Fruit fly (Drosophila melanogaster) whole organism, prepupa: ENCODE results near the gene Cdc23.

ENCODE experiments used
- CG10631 ChIP-seq: fragments of 200-800 bp; sonication (Bioruptor generic); optimal IDR thresholded peaks from 2 replicates; lab custom pipeline; 2016; ENCODE audit warnings: missing biosample characterization, missing genetic modification characterization
- CG11294 ChIP-seq: fragments of 200-800 bp; sonication (Bioruptor generic); IDR thresholded peaks from 2 replicates; pipeline ENCODE4 v1.3.6; 2022; ENCODE audit warnings: missing biosample characterization, missing genetic modification characterization
- CG1621 ChIP-seq: fragments of 200-800 bp; sonication (Bioruptor generic); optimal IDR thresholded peaks from 3 replicates; lab custom pipeline; 2018; ENCODE audit warnings: missing biosample characterization, mild to moderate bottlenecking, missing genetic modification characterization
- CG16779 ChIP-seq: fragments of 200-800 bp; sonication (Bioruptor generic); optimal IDR thresholded peaks from 3 replicates; lab custom pipeline; 2017; ENCODE audit warnings: missing biosample characterization, mild to moderate bottlenecking, missing genetic modification characterization
- CG31627 ChIP-seq: fragments of 200-800 bp; sonication (Bioruptor generic); optimal IDR thresholded peaks from 3 replicates; lab custom pipeline; 2016; ENCODE audit warnings: missing biosample characterization, missing genetic modification characterization
- CG32006 ChIP-seq: fragments of 200-800 bp; sonication (Bioruptor generic); optimal IDR thresholded peaks from 3 replicates; lab custom pipeline; 2017; ENCODE audit warnings: missing biosample characterization, mild to moderate bottlenecking, missing genetic modification characterization
- CG3919 ChIP-seq: fragments of 200-800 bp; sonication (Bioruptor generic); optimal IDR thresholded peaks from 3 replicates; lab custom pipeline; 2016; ENCODE audit warnings: missing biosample characterization, missing genetic modification characterization
- CG6163 ChIP-seq: fragments of 200-800 bp; sonication (Bioruptor generic); IDR thresholded peaks from 3 replicates; pipeline ENCODE4 v1.3.6; 2022; ENCODE audit warnings: missing biosample characterization, missing genetic modification characterization
- CG6276 ChIP-seq: fragments of 200-800 bp; sonication (Bioruptor generic); optimal IDR thresholded peaks from 2 replicates; lab custom pipeline; 2017; ENCODE audit warnings: missing biosample characterization, mild to moderate bottlenecking, missing genetic modification characterization
- CG6792 ChIP-seq: fragments of 200-800 bp; sonication (Bioruptor generic); optimal IDR thresholded peaks from 3 replicates; lab custom pipeline; 2016; ENCODE audit warnings: missing biosample characterization, missing genetic modification characterization
- CG6808 ChIP-seq: fragments of 200-800 bp; sonication (Bioruptor generic); optimal IDR thresholded peaks from 3 replicates; lab custom pipeline; 2017; ENCODE audit warnings: missing biosample characterization, missing genetic modification characterization, mild to moderate bottlenecking, moderate library complexity, missing genetic modification reagents
- CG8119 ChIP-seq: fragments of 200-800 bp; sonication (Bioruptor generic); IDR thresholded peaks from 3 replicates; pipeline ENCODE4 v1.3.6; 2022; ENCODE audit warnings: missing biosample characterization, missing genetic modification characterization
- CG8632 ChIP-seq: fragments of 200-800 bp; sonication (Bioruptor generic); optimal IDR thresholded peaks from 3 replicates; lab custom pipeline; 2016; ENCODE audit warnings: missing biosample characterization, missing genetic modification characterization
- CG9139 ChIP-seq: fragments of 200-800 bp; sonication (Bioruptor generic); optimal IDR thresholded peaks from 3 replicates; lab custom pipeline; 2017; ENCODE audit warnings: missing biosample characterization, mild to moderate bottlenecking, missing genetic modification characterization
- Eip75B ChIP-seq: fragments of 200-800 bp; sonication (Bioruptor generic); optimal IDR thresholded peaks from 3 replicates; lab custom pipeline; 2016; ENCODE audit warnings: missing biosample characterization, missing genetic modification characterization
- Eip78C ChIP-seq: fragments of 200-800 bp; sonication (Bioruptor generic); peaks from one replicate; lab custom pipeline; 2016; ENCODE audit warnings: missing biosample characterization, missing genetic modification characterization
- Ets21C ChIP-seq: fragments of 200-800 bp; sonication (Bioruptor generic); optimal IDR thresholded peaks from 3 replicates; lab custom pipeline; 2016; ENCODE audit warnings: missing biosample characterization, missing genetic modification characterization
- Hr38 ChIP-seq: sonication (Bioruptor generic); optimal IDR thresholded peaks from 2 replicates; lab custom pipeline; 2016; ENCODE audit warnings: missing biosample characterization, missing genetic modification characterization
- Hr39 ChIP-seq: fragments of 200-800 bp; sonication (Bioruptor generic); optimal IDR thresholded peaks from 2 replicates; lab custom pipeline; 2016; ENCODE audit warnings: missing biosample characterization, missing genetic modification characterization
- Lpt ChIP-seq: fragments of 200-800 bp; sonication (Bioruptor generic); optimal IDR thresholded peaks from 3 replicates; lab custom pipeline; 2016; ENCODE audit warnings: missing biosample characterization, missing genetic modification characterization
- Met ChIP-seq: fragments of 200-800 bp; sonication (Bioruptor generic); optimal IDR thresholded peaks from 3 replicates; lab custom pipeline; 2016; ENCODE audit warnings: missing biosample characterization, missing genetic modification characterization
- OdsH ChIP-seq: fragments of 200-800 bp; sonication (Bioruptor generic); optimal IDR thresholded peaks from 3 replicates; lab custom pipeline; 2016; ENCODE audit warnings: missing biosample characterization, missing genetic modification characterization
- Sox14 ChIP-seq: fragments of 200-800 bp; sonication (Bioruptor generic); optimal IDR thresholded peaks from 3 replicates; lab custom pipeline; 2016; ENCODE audit warnings: missing biosample characterization, missing genetic modification characterization
- Sox15 ChIP-seq: fragments of 200-800 bp; sonication (Bioruptor generic); optimal IDR thresholded peaks from 3 replicates; lab custom pipeline; 2016; ENCODE audit warnings: missing biosample characterization, missing genetic modification characterization
- achi ChIP-seq: fragments of 200-800 bp; sonication (Bioruptor generic); optimal IDR thresholded peaks from 3 replicates; lab custom pipeline; 2016; ENCODE audit warnings: missing biosample characterization, missing genetic modification characterization
- acj6 ChIP-seq: fragments of 200-800 bp; sonication (Bioruptor generic); optimal IDR thresholded peaks from 3 replicates; lab custom pipeline; 2016; ENCODE audit warnings: missing biosample characterization, missing genetic modification characterization
- dac ChIP-seq: fragments of 200-800 bp; sonication (Bioruptor generic); optimal IDR thresholded peaks from 2 replicates; lab custom pipeline; 2017; ENCODE audit warnings: missing biosample characterization, mild to moderate bottlenecking, missing genetic modification characterization
- eg ChIP-seq: fragments of 200-800 bp; sonication (Bioruptor generic); IDR thresholded peaks from 3 replicates; pipeline ENCODE4 v1.3.6; 2022; ENCODE audit warnings: missing biosample characterization, missing genetic modification characterization
- fd59A ChIP-seq: fragments of 200-800 bp; sonication (Bioruptor generic); optimal IDR thresholded peaks from 2 replicates; lab custom pipeline; 2017; ENCODE audit warnings: missing biosample characterization, mild to moderate bottlenecking, missing genetic modification characterization, missing genetic modification reagents
- fkh ChIP-seq: fragments of 200-800 bp; sonication (Bioruptor generic); optimal IDR thresholded peaks from 3 replicates; lab custom pipeline; 2017; ENCODE audit warnings: missing biosample characterization, mild to moderate bottlenecking, missing genetic modification characterization, moderate library complexity
- lz ChIP-seq: fragments of 200-800 bp; sonication (Bioruptor generic); optimal IDR thresholded peaks from 3 replicates; lab custom pipeline; 2016; ENCODE audit warnings: missing biosample characterization, missing genetic modification characterization
- net ChIP-seq: fragments of 200-800 bp; sonication (Bioruptor generic); optimal IDR thresholded peaks from 3 replicates; lab custom pipeline; 2016; ENCODE audit warnings: missing biosample characterization, missing genetic modification characterization
- ss ChIP-seq, 2 experiments: fragments of 200-800 bp; sonication (Bioruptor generic); optimal IDR thresholded peaks; 2 replicates in 1 of 2; 3 replicates in 1 of 2; lab custom pipeline; 2017 to 2018; ENCODE audit warnings: mild to moderate bottlenecking in 2 of 2, missing biosample characterization in 2 of 2, missing genetic modification characterization in 2 of 2, moderate library complexity in 1 of 2
- svp ChIP-seq: fragments of 200-800 bp; sonication (Bioruptor generic); peaks from one replicate; lab custom pipeline; 2016; ENCODE audit warnings: missing biosample characterization, missing genetic modification characterization
- vri ChIP-seq: fragments of 200-800 bp; sonication (Bioruptor generic); optimal IDR thresholded peaks from 3 replicates; lab custom pipeline; 2016; ENCODE audit warnings: missing biosample characterization, mild to moderate bottlenecking, missing genetic modification characterization

The Cdc23 gene

dm6 chr2L:20464385-20464784 lies 5.2 kb downstream of the Cdc23 start (continued):
- TF ChIP-seq CG31627 (no peak), fd59A (GFP tag; lab: Kevin White, UChicago) (no peak), CG6792 (GFP tag; lab: Kevin White, UChicago) (no peak), CG6276 (GFP tag; lab: Kevin White, UChicago) (no peak), CG10631 (no peak), CG8119 (GFP tag; lab: Robert Waterston, UW) (no peak), Sox15 (no peak), Hr39 (peak; percentile 12), OdsH (GFP tag; lab: Kevin White, UChicago) (peak; percentile 19), CG8632 (no peak), Met (GFP tag; lab: Kevin White, UChicago) (peak; percentile 1), svp (GFP tag; lab: Kevin White, UChicago) (peak; percentile 52)

dm6 chr2L:20473285-20473684 lies 14.1 kb downstream of the Cdc23 start, which contains the start of gene CG43233:
CG43233 (minus strand) TSS chr2L:20473385.
- TF ChIP-seq CG6792 (GFP tag; lab: Kevin White, UChicago) (no peak), Eip75B (GFP tag; lab: Kevin White, UChicago) (no peak), Ets21C (no peak), eg (no peak), CG6276 (GFP tag; lab: Kevin White, UChicago) (no peak), acj6 (no peak), CG6163 (GFP tag; lab: Robert Waterston, UW) (no peak), CG8119 (GFP tag; lab: Robert Waterston, UW) (no peak), achi (GFP tag; lab: Kevin White, UChicago) (no peak), dac (GFP tag; lab: Kevin White, UChicago) (no peak), CG8632 (no peak), fkh (GFP tag; lab: Kevin White, UChicago) (no peak), CG10631 (no peak), Sox15 (no peak), CG16779 (no peak), ss (GFP tag; optimal IDR thresholded peaks at IDR 0.05; lab: Kevin White, UChicago) (no peak), CG1621 (tag; lab: Kevin White, UChicago) (no peak)

DNA sequence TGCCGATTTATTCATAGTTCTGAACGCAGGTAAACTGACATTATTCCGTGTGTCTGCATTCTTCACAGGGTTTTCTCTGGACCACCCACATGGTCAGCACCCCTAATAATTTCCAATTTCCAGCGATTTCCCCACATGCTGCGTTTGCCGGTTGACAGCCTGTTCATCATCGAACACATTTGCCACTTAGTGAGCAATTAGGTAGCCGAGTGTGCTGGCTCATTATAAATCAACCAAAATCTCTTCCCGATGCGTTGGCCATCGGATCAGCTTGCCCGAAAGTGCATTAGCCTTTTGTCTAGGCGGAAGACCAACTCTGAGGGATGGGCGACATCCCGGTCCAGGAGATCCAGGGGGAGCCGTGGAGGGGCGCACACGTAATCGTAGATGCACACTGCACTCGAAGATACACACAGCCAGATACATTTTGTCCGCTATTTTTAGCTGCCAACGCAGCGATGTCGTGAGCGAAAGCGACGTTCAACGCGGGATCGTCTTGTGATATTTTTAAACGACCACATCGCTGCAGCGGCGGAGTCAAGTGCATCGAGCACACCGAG lies 17.7 kb downstream of the Cdc23 start:
- TF ChIP-seq CG6792 (GFP tag; lab: Kevin White, UChicago) (no peak), CG32006 (GFP tag; lab: Kevin White, UChicago) (no peak), CG16779 (no peak), vri (GFP tag; lab: Kevin White, UChicago) (no peak), CG6163 (GFP tag; lab: Robert Waterston, UW) (0 out of 3 replicates have a peak, but pooled peaks have one; percentile 18), Sox14 (GFP tag; lab: Kevin White, UChicago) (no peak), CG6276 (GFP tag; lab: Kevin White, UChicago) (no peak), CG3919 (GFP tag; lab: Kevin White, UChicago) (peak; percentile 20), Eip78C (GFP tag; lab: Kevin White, UChicago) (peak; percentile 17), Lpt (GFP tag; lab: Kevin White, UChicago) (peak; percentile 56), svp (GFP tag; lab: Kevin White, UChicago) (no peak), Hr38 (no peak), CG9139 (GFP tag; lab: Kevin White, UChicago) (no peak), net (no peak), CG6808 (GFP tag; lab: Kevin White, UChicago) (no peak), lz (GFP tag; lab: Kevin White, UChicago) (no peak), dac (GFP tag; lab: Kevin White, UChicago) (no peak), CG1621 (tag; lab: Kevin White, UChicago) (no peak), acj6 (no peak), Eip75B (GFP tag; lab: Kevin White, UChicago) (no peak), CG11294 (GFP tag; lab: Robert Waterston, UW) (no peak)
